Worm (Caenorhabditis elegans): ENCODE data around the gene Y45F10B.59.

- TF ChIP-seq egrh-3 (GFP tag; IDR thresholded peaks at IDR 0.05) (no peak), lin-26 (GFP tag; IDR thresholded peaks at IDR 0.05) (no peak), snpc-1.3 (tag; optimal IDR thresholded peaks at IDR 0.05; ENCODE audit: insufficient read depth) (no peak), nhr-27 (tag; optimal IDR thresholded peaks at IDR 0.05) (no peak), cebp-1 (GFP tag; IDR thresholded peaks at IDR 0.05) (no peak), cebp-1 (tag; optimal IDR thresholded peaks at IDR 0.05) (no peak), ceh-100 (GFP tag; IDR thresholded peaks at IDR 0.05) (no peak), ama-1 (optimal IDR thresholded peaks at IDR 0.05) (no peak), ama-1 (GFP tag; optimal IDR thresholded peaks at IDR 0.05) (no peak), F55B11.4 (tag; optimal IDR thresholded peaks at IDR 0.05; ENCODE audit: borderline replicate concordance, insufficient read depth) (no peak), unc-130 (GFP tag; optimal IDR thresholded peaks at IDR 0.05) (no peak)
Observed at ce11 chrIV:13587175-13587574, 15.2 kb upstream of the Y45F10B.59 start, which contains the start of gene Y45F10B.12.
